Worm (Caenorhabditis elegans) whole organism, dauer: ENCODE data around the gene hrde-2.
"Not testable (repeated sequence)": the region's sequence is repeated elsewhere in the genome, so short reads cannot be mapped to it uniquely, and the experiment has no call there.

Source experiments
- unc-62 ChIP-seq: sonication (generic microtip); optimal IDR thresholded peaks from 2 replicates; lab custom pipeline; 2017; ENCODE audit warnings: missing biosample characterization, missing genetic modification reagents, missing genetic modification characterization

The hrde-2 gene

DNA sequence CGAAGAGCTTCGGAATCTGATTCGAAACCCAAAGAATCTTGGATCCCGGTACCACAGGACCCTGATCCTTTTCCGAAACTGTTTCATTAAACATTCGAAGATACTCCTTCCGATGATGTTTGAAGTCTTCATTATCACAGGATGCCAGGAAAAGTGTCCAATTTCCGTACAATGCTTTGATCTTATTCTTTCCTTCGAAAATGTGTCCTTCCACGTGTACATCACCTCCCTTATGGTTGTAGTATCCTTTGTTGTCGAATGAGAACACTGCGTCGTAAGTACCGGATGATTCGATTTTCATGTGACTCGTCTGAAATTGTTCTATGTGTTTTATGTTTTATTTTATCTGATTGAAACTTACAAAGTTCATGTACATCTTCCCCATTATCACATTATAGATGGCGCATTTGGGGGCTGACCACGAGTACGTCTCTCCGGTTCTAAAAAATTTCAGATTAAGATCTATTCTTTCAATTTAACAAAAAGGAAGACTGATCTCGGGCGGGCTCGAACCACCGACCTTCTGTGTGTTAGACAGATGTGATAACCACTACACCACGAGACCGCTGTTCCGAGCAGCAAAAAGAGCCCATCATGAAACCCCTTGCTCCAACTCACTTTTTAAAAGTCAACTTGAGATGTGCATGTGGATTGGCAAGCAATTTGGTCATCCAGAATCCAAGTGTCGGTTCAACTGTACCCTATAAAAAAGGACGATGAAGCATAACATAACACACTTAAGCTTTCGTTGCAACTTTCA lies 7.8 kb downstream of the hrde-2 start:
- no peak for TF ChIP-seq unc-62 (GFP tag; lab: Kevin White, UChicago)

DNA sequence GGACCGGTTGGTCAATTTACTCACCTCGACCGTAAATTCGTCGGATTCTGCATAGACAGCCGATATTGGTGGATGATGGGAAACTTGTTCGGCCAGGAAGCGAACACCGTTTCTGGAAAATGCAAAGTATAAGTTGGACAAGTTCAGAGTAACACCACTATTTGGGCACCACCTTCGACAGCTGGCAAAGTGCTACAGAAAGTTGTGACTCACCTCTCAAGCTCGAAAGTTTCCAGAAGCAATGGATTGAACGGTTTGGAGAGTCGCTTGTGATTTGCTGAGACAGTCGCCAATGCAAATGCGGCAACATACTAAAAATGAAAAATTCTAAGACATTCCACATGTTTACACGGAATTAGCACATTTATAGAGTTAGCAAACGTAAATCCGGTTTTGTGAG lies 8.4 kb downstream of the hrde-2 start:
- TF ChIP-seq unc-62 (GFP tag; lab: Kevin White, UChicago), result no peak

ce11 chrV:15014164-15014563 lies 9.3 kb downstream of the hrde-2 start, which contains the start of gene obr-2:
TSS of gene obr-2 (minus strand) at chrV:15014264.
- TF ChIP-seq unc-62 (GFP tag; lab: Kevin White, UChicago), result no peak

DNA sequence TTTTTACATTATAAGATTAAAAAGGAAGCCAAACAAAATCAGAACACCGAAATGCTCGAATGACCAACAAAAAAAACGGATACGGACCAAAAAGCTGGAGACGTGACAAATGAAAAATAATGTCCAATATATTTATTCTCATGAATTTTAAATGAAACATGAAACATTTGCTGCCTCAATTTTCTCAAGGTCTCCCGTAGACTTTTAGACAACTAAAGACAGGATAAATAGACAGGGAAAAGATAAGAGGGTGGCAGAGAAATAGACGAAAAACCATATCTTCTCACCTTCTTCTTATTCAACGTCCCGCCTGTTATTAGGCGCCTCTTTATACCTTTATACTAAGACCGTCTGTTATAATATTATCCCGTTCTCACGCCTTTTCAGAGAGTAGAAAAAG lies 10.9 kb downstream of the hrde-2 start:
- no peak for TF ChIP-seq unc-62 (GFP tag; lab: Kevin White, UChicago)

DNA sequence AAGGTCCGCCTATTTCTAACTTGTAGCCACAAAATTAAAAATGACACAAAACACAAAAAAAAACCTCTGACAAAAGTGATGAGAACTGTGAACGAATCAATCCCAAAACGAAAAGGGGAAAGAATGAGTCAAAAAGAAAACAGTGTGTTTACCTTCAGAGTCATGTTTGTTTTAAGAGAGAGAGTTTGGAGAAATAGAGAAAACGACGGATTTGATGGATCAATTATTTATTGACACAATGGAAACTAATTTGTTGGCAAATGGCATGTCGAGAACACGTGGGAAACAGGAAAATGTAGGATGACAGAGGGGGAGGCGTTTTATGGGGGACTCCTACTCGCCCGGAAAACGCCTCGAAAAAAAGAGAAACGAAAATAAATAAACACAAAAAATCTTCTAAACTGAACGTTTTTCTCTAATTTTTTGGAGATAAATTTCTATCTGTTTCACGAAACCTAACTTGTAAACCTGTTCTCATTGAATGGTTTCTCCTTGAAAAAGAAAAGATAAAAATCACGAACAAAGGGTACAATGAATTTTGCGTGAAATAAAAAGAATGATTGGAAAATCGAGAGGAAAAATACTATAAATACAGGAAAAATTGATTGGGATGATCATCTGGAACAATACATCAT lies 12.0 kb downstream of the hrde-2 start:
- TF ChIP-seq unc-62 (GFP tag; lab: Kevin White, UChicago), result no peak

- TF ChIP-seq unc-62 (GFP tag; lab: Kevin White, UChicago), result no peak
These were observed 15.3 kb downstream of the hrde-2 start, which contains the start of gene F14H8.2 for ce11 chrV:15020229-15020628. TSS of gene F14H8.2 (minus strand) at chrV:15020329.

ce11 chrV:15020732-15021131 lies 15.8 kb downstream of the hrde-2 start, which contains the start of gene F14H8.5:
TSS of gene F14H8.5 (plus strand) at chrV:15021032.
- TF ChIP-seq unc-62 (GFP tag; lab: Kevin White, UChicago), result no peak

- no peak for TF ChIP-seq unc-62 (GFP tag; lab: Kevin White, UChicago)
These were observed 18.6 kb downstream of the hrde-2 start, which contains the start of gene F14H8.4 for ce11 chrV:15023544-15023943. TSS of gene F14H8.4 (plus strand) at chrV:15023844.

DNA sequence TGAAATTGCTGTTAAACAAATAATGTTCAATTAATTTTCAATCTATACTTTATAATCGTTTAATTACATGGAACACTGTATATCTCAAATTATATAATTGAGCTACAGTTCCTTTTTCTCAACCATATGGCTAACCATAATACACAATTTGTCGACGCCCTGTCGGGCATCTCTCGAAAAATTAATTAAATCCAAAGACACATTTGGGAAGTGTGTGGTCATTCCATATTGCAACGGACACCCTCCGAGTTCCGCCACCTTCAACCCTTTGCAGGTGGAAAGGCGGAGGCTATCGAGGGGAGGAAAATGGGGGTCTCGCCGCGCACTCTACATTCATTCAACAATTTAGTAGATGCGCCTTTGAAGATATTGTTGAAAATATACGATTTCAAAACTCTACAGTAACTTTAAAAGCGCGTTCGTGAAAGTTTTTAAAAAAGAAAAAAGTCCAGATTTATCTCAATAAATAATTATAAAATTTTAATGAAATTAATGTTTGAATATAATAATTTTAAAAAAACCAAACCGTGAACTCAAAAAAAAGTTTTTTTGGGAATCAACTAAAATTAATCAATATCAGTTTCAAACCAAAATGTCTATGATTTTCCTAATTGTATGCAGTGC lies 24.1 kb downstream of the hrde-2 start, which contains the start of gene F14H8.8:
Gene F14H8.8, plus strand, starts transcription at position 574 of the 624 bp plus-strand sequence.
- TF ChIP-seq unc-62 (GFP tag; lab: Kevin White, UChicago), result no peak

- TF ChIP-seq unc-62 (GFP tag; lab: Kevin White, UChicago), result not testable (repeated sequence)
These were observed 26.5 kb downstream of the hrde-2 start, which contains the start of gene cng-1 for ce11 chrV:15031373-15031772. TSS of gene cng-1 (minus strand) at chrV:15031473.

DNA sequence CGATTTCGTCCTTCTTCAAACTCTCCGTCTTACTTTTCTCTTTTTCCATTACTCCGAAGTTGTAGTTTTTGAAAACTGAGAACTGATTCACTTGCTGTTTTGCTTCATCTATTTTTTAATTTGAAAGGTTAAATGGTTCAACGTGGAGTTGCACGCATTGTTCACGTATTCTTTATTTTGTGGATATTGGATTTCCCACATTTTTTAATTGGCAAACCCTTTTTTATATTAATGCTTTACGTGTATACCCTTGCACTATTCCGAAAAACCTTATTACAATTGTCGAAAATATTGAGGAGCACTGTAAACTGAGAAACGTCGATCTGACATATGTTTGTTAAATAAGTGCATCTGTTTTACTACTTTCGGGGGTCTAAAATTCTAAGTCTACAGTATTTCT lies 31.9 kb downstream of the hrde-2 start, which contains the start of gene melo-3:
Gene melo-3, minus strand, starts transcription at position 101 of the 400 bp plus-strand sequence.
- TF ChIP-seq unc-62 (GFP tag; lab: Kevin White, UChicago), result not testable (repeated sequence)

- no peak for TF ChIP-seq unc-62 (GFP tag; lab: Kevin White, UChicago)
These were observed 43.2 kb downstream of the hrde-2 start, which contains the start of gene sdc-3 for ce11 chrV:15048107-15048506. TSS of gene sdc-3 (minus strand) at chrV:15048207.

DNA sequence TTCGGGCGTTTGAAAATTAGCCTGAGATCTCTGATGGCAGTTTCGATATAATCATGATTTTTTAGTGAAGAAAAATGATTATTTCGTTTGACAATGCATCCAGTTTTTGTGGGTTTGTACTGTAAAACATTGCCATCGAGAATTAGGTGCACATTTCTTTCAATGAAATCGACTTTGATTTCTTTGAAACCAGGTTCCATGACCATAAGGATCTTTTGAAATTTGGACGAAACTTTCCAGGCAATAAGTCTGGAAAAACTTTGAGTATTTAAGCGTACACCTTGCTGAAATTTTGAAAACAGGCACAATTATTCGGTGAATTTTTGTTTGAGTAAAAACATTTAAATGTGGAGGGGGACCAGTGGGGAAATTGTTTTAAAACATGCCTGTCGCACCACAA lies 46.8 kb downstream of the hrde-2 start:
- TF ChIP-seq unc-62 (GFP tag; lab: Kevin White, UChicago), result no peak

- no peak for TF ChIP-seq unc-62 (GFP tag; lab: Kevin White, UChicago)
These were observed 47.5 kb downstream of the hrde-2 start, which contains the start of the genes fbxa-82 and C25D7.5 for ce11 chrV:15052368-15052767. TSS of gene fbxa-82 (minus strand) at chrV:15052530. TSS of gene C25D7.5 (plus strand) at chrV:15052650.

DNA sequence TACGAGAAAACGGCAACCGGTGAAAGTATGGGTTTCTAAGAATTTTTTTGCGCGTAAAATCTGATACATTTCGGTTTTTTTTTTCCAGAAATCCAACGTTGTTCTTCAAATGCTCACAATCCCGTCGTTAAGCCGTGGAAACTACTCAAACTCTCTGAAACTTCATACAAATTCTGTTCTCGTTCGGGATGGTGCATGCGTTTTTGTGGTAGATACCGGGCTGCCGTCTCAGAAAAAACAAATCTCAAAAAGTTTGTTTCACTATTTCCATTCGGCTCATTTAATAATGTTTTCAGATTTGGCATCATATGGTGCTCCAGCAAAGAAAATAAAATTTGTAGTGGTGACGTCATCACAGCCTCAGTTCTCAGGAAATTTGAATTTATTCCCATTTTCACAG lies 49.8 kb downstream of the hrde-2 start:
- no peak for TF ChIP-seq unc-62 (GFP tag; lab: Kevin White, UChicago)

ce11 chrV:15055873-15056272 lies 51.0 kb downstream of the hrde-2 start, which contains the start of gene C25D7.16:
TSS of gene C25D7.16 (plus strand) at chrV:15056173.
- TF ChIP-seq unc-62 (GFP tag; lab: Kevin White, UChicago), result no peak
